Fruit fly (Drosophila melanogaster): Measurements from ENCODE around the gene dl.

dl gene

DNA sequence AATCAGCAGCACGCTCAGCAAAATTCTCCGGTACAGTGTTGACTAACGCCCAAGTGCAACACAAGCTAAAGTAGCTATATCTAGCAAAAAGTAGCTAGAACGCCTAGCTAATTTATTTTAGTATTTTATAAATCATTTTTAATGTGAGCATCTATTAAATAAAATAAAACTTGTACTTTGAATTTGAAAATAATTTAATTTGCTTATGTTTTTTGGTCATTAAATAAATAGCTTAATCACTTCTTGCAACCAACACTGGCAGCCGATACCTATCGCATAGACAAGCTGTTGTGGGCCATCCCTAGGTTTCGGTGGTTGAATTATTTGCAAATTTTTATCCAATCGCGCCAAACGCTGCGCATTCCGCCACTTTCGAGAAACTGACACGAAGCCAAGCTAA, 39.8 kb downstream of the dl start, which contains the start of the genes Polr2J and CG15141 (continued):
- peak; percentile 84 for TF ChIP-seq rgr (GFP tag; optimal IDR thresholded peaks at IDR 0.05)
- no peak for TF ChIP-seq tai (GFP tag; optimal IDR thresholded peaks at IDR 0.05)
- TF ChIP-seq sage (GFP tag; optimal IDR thresholded peaks at IDR 0.05): no peak
- TF ChIP-seq Jra (GFP tag; optimal IDR thresholded peaks at IDR 0.05): peak; percentile 83
- TF ChIP-seq pan (optimal IDR thresholded peaks at IDR 0.05): no peak

- TF ChIP-seq Vsx2 (GFP tag; optimal IDR thresholded peaks at IDR 0.05; ENCODE audit: partially characterized antibody): no peak
- peak; percentile 93 for TF ChIP-seq Dfd (GFP tag; optimal IDR thresholded peaks at IDR 0.05)
These were observed 47.7 kb downstream of the dl start for dm6 chr2L:17402493-17402892.

DNA sequence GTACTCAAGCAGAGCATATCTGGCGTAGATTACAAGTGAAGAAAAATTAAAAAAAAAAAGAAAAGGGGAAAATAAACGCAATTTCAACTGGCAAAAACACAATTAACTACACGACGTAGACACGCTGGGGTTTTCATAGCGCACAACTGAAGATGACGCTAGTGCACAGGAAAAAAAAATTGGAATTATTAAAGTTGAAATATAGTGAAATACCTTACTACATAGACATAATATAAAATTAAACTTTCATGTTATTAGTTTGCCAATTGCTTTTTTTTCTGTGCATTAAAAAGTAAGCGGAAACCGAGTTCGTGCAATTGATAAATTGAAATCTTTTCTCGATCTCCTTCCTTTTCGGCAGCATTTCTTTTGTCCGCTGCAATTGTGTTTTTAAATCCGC, 52.8 kb downstream of the dl start:
- TF ChIP-seq rgr (GFP tag; optimal IDR thresholded peaks at IDR 0.05) (no peak), Dfd (GFP tag; optimal IDR thresholded peaks at IDR 0.05) (no peak), Dif (GFP tag; optimal IDR thresholded peaks at IDR 0.05; ENCODE audit: partially characterized antibody) (no peak), psq (GFP tag; optimal IDR thresholded peaks at IDR 0.05) (no peak), lola (GFP tag; optimal IDR thresholded peaks at IDR 0.05) (no peak), dmrt93B (GFP tag; optimal IDR thresholded peaks at IDR 0.05) (no peak), Rel (GFP tag; optimal IDR thresholded peaks at IDR 0.05) (no peak), Rel (tag; optimal IDR thresholded peaks at IDR 0.05) (no peak), dl (GFP tag; optimal IDR thresholded peaks at IDR 0.05; ENCODE audit: insufficient read depth in 1 of 2, partially characterized antibody in 2 of 2) (no peak), foxo (GFP tag; optimal IDR thresholded peaks at IDR 0.05) (no peak)

dm6 chr2L:17394939-17395338, 55.2 kb downstream of the dl start:
- TF ChIP-seq Jra (GFP tag; optimal IDR thresholded peaks at IDR 0.05): no peak
- TF ChIP-seq usp (GFP tag; optimal IDR thresholded peaks at IDR 0.05): no peak
- TF ChIP-seq Myc (optimal IDR thresholded peaks at IDR 0.05): no peak
- TF ChIP-seq CG9705 (GFP tag; optimal IDR thresholded peaks at IDR 0.05): no peak
- TF ChIP-seq jim (GFP tag; optimal IDR thresholded peaks at IDR 0.05): no peak
- no peak for TF ChIP-seq Dfd (GFP tag; optimal IDR thresholded peaks at IDR 0.05)
- TF ChIP-seq sv (GFP tag; optimal IDR thresholded peaks at IDR 0.05): no peak
- no peak for TF ChIP-seq sage (GFP tag; optimal IDR thresholded peaks at IDR 0.05)

DNA sequence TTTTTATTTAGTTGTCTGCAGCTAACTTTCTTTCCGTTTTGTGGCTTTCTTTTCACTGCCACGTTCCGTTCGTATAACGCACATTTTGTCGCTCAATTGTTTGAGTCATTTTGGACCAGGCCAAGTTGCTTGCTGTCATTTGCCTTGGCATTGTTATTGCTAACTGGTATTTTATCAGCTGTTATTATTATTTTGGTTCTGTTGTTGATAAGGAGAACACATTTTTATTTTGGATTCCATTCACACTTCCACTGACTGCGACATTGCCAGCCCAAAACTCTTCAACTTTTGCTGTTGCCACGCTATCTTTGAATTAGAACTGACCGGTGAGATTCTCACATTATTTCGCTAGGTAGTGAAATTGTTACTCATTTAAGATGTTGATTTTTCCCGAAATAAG, 59.4 kb downstream of the dl start:
- TF ChIP-seq sv (GFP tag; optimal IDR thresholded peaks at IDR 0.05): no peak
- no peak for TF ChIP-seq Dif (GFP tag; optimal IDR thresholded peaks at IDR 0.05; ENCODE audit: partially characterized antibody)
- no peak for TF ChIP-seq Myc (optimal IDR thresholded peaks at IDR 0.05)
- TF ChIP-seq dsf (GFP tag; optimal IDR thresholded peaks at IDR 0.05; ENCODE audit: borderline replicate concordance): no peak
- TF ChIP-seq Hr83 (GFP tag; optimal IDR thresholded peaks at IDR 0.05; ENCODE audit: poor library complexity, severe bottlenecking): peak; percentile 17

DNA sequence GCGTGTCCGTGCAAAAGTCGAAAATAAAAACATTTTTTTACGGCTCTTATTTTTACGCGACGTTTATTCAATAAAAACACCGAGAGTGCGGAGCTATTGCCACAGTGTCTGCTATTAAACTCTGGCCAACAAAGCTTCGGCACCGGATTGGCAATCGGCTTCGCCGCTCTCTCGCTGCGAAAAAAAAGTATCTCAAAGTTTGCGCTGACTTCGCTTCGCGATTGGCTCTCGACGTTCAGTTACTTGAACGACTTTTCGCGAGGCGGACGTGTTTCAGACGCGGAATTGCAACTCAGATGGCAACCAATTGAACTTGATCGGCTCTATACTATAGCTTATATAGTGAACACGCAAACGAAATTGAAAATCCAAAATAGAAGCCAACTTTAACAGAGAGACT, 61.1 kb downstream of the dl start:
- no peak for TF ChIP-seq ey (GFP tag; optimal IDR thresholded peaks at IDR 0.05)
- no peak for TF ChIP-seq N (GFP tag; optimal IDR thresholded peaks at IDR 0.05)
- no peak for TF ChIP-seq CG32264 (GFP tag; optimal IDR thresholded peaks at IDR 0.05)
- TF ChIP-seq tai (GFP tag; optimal IDR thresholded peaks at IDR 0.05): no peak
- no peak for TF ChIP-seq usp (GFP tag; optimal IDR thresholded peaks at IDR 0.05)
- peak; percentile 12 for TF ChIP-seq psq (GFP tag; optimal IDR thresholded peaks at IDR 0.05)
- no peak for TF ChIP-seq pan (optimal IDR thresholded peaks at IDR 0.05)
- TF ChIP-seq Abd-B (GFP tag; optimal IDR thresholded peaks at IDR 0.05): no peak
- TF ChIP-seq Hr83 (GFP tag; optimal IDR thresholded peaks at IDR 0.05; ENCODE audit: poor library complexity, severe bottlenecking): peak; percentile 59
- no peak for TF ChIP-seq GATAd (GFP tag; optimal IDR thresholded peaks at IDR 0.05)
- TF ChIP-seq Hnf4 (GFP tag; optimal IDR thresholded peaks at IDR 0.05): peak; percentile 36
- peak; percentile 79 for TF ChIP-seq fru (GFP tag; optimal IDR thresholded peaks at IDR 0.05)
- peak; percentile 8 for TF ChIP-seq br (GFP tag; optimal IDR thresholded peaks at IDR 0.05)
- no peak for TF ChIP-seq Hr78 (GFP tag; optimal IDR thresholded peaks at IDR 0.05)
- TF ChIP-seq Sp1 (GFP tag; optimal IDR thresholded peaks at IDR 0.05): peak; percentile 46
- TF ChIP-seq sv (GFP tag; optimal IDR thresholded peaks at IDR 0.05): no peak
- TF ChIP-seq Rel (GFP tag; optimal IDR thresholded peaks at IDR 0.05): no peak
- peak; percentile 60 for TF ChIP-seq Rel (tag; optimal IDR thresholded peaks at IDR 0.05)
- peak; percentile 26 for TF ChIP-seq OdsH (GFP tag; optimal IDR thresholded peaks at IDR 0.05)
- no peak for TF ChIP-seq Mio (GFP tag; optimal IDR thresholded peaks at IDR 0.05)
- TF ChIP-seq brk (GFP tag; optimal IDR thresholded peaks at IDR 0.05): peak; percentile 22
- no peak for TF ChIP-seq Dfd (GFP tag; optimal IDR thresholded peaks at IDR 0.05)
- no peak for TF ChIP-seq dmrt93B (GFP tag; optimal IDR thresholded peaks at IDR 0.05)
- no peak for TF ChIP-seq lola (GFP tag; optimal IDR thresholded peaks at IDR 0.05)
- peak; percentile 36 for TF ChIP-seq h (GFP tag; optimal IDR thresholded peaks at IDR 0.05)
- TF ChIP-seq CG9705 (GFP tag; optimal IDR thresholded peaks at IDR 0.05): no peak
- TF ChIP-seq dsf (GFP tag; optimal IDR thresholded peaks at IDR 0.05; ENCODE audit: borderline replicate concordance): no peak
- TF ChIP-seq Vsx2 (GFP tag; optimal IDR thresholded peaks at IDR 0.05; ENCODE audit: partially characterized antibody): no peak
- TF ChIP-seq woc (GFP tag; optimal IDR thresholded peaks at IDR 0.05): no peak
- TF ChIP-seq dl (GFP tag; optimal IDR thresholded peaks at IDR 0.05; ENCODE audit: insufficient read depth in 1 of 2, partially characterized antibody in 2 of 2): peak; percentile 69 to 73
- TF ChIP-seq CrebA (GFP tag; optimal IDR thresholded peaks at IDR 0.05; ENCODE audit: borderline replicate concordance): peak; percentile 59
- TF ChIP-seq rgr (GFP tag; optimal IDR thresholded peaks at IDR 0.05): peak; percentile 16
- TF ChIP-seq Jra (GFP tag; optimal IDR thresholded peaks at IDR 0.05): no peak
- TF ChIP-seq Dif (GFP tag; optimal IDR thresholded peaks at IDR 0.05; ENCODE audit: partially characterized antibody): peak; percentile 88
